Fruit fly (Drosophila melanogaster) whole organism, prepupa: Measurements from ENCODE around the gene DCTN6-p27.

Experiments
- Blimp-1 ChIP-seq: fragments of 200-800 bp; sonication (Bioruptor generic); optimal IDR thresholded peaks from 3 replicates; lab custom pipeline; 2017; ENCODE audit warnings: missing biosample characterization, missing genetic modification characterization, mild to moderate bottlenecking, moderate library complexity, missing genetic modification reagents
- CG10631 ChIP-seq: fragments of 200-800 bp; sonication (Bioruptor generic); optimal IDR thresholded peaks from 2 replicates; lab custom pipeline; 2016; ENCODE audit warnings: missing biosample characterization, missing genetic modification characterization
- CG10669 ChIP-seq: fragments of 200-800 bp; sonication (Bioruptor generic); optimal IDR thresholded peaks from 3 replicates; lab custom pipeline; 2018; ENCODE audit warnings: missing biosample characterization, mild to moderate bottlenecking, missing genetic modification characterization, moderate library complexity
- CG11294 ChIP-seq: fragments of 200-800 bp; sonication (Bioruptor generic); IDR thresholded peaks from 2 replicates; pipeline ENCODE4 v1.3.6; 2022; ENCODE audit warnings: missing biosample characterization, missing genetic modification characterization
- CG11762 ChIP-seq: fragments of 200-800 bp; sonication (Bioruptor generic); optimal IDR thresholded peaks from 3 replicates; lab custom pipeline; 2016; ENCODE audit warnings: missing biosample characterization, missing genetic modification characterization; ENCODE audit not compliant: insufficient read depth
- CG11902 ChIP-seq: fragments of 200-800 bp; sonication (Bioruptor generic); optimal IDR thresholded peaks from 3 replicates; lab custom pipeline; 2016; ENCODE audit warnings: missing biosample characterization, missing genetic modification characterization
- CG15336 ChIP-seq: fragments of 200-800 bp; sonication (Bioruptor generic); IDR thresholded peaks from 2 replicates; pipeline ENCODE4 v1.3.6; 2022; ENCODE audit warnings: missing biosample characterization, missing genetic modification characterization
- CG16779 ChIP-seq: fragments of 200-800 bp; sonication (Bioruptor generic); optimal IDR thresholded peaks from 3 replicates; lab custom pipeline; 2017; ENCODE audit warnings: missing biosample characterization, mild to moderate bottlenecking, missing genetic modification characterization
- CG3032 ChIP-seq: fragments of 200-800 bp; optimal IDR thresholded peaks from 2 replicates; lab custom pipeline; 2019; ENCODE audit warnings: missing biosample characterization, mild to moderate bottlenecking, missing genetic modification characterization, moderate library complexity
- CG31627 ChIP-seq: fragments of 200-800 bp; sonication (Bioruptor generic); optimal IDR thresholded peaks from 3 replicates; lab custom pipeline; 2016; ENCODE audit warnings: missing biosample characterization, missing genetic modification characterization
- CG32006 ChIP-seq: fragments of 200-800 bp; sonication (Bioruptor generic); optimal IDR thresholded peaks from 3 replicates; lab custom pipeline; 2017; ENCODE audit warnings: missing biosample characterization, mild to moderate bottlenecking, missing genetic modification characterization
- CG34406 ChIP-seq: fragments of 200-800 bp; sonication (Bioruptor generic); optimal IDR thresholded peaks from 3 replicates; lab custom pipeline; 2016; ENCODE audit warnings: missing biosample characterization, missing genetic modification characterization
- CG4318 ChIP-seq: fragments of 200-800 bp; sonication (Bioruptor generic); optimal IDR thresholded peaks from 3 replicates; lab custom pipeline; 2017; ENCODE audit warnings: missing biosample characterization, mild to moderate bottlenecking, missing genetic modification characterization
- CG6163 ChIP-seq: fragments of 200-800 bp; sonication (Bioruptor generic); IDR thresholded peaks from 3 replicates; pipeline ENCODE4 v1.3.6; 2022; ENCODE audit warnings: missing biosample characterization, missing genetic modification characterization
- CG6276 ChIP-seq: fragments of 200-800 bp; sonication (Bioruptor generic); optimal IDR thresholded peaks from 2 replicates; lab custom pipeline; 2017; ENCODE audit warnings: missing biosample characterization, mild to moderate bottlenecking, missing genetic modification characterization
- CG6792 ChIP-seq: fragments of 200-800 bp; sonication (Bioruptor generic); optimal IDR thresholded peaks from 3 replicates; lab custom pipeline; 2016; ENCODE audit warnings: missing biosample characterization, missing genetic modification characterization
- CG6808 ChIP-seq: fragments of 200-800 bp; sonication (Bioruptor generic); optimal IDR thresholded peaks from 3 replicates; lab custom pipeline; 2017; ENCODE audit warnings: missing biosample characterization, missing genetic modification characterization, mild to moderate bottlenecking, moderate library complexity, missing genetic modification reagents
- CG6854 ChIP-seq: fragments of 200-800 bp; sonication (Bioruptor generic); optimal IDR thresholded peaks from 2 replicates; lab custom pipeline; 2017; ENCODE audit warnings: missing biosample characterization, mild to moderate bottlenecking, missing genetic modification characterization
- CG7368 ChIP-seq: fragments of 200-800 bp; sonication (Bioruptor generic); optimal IDR thresholded peaks from 3 replicates; lab custom pipeline; 2016; ENCODE audit warnings: missing biosample characterization, missing genetic modification characterization
- CG8119 ChIP-seq: fragments of 200-800 bp; sonication (Bioruptor generic); IDR thresholded peaks from 3 replicates; pipeline ENCODE4 v1.3.6; 2022; ENCODE audit warnings: missing biosample characterization, missing genetic modification characterization
- CG8319 ChIP-seq: fragments of 200-800 bp; sonication (Bioruptor generic); optimal IDR thresholded peaks from 3 replicates; lab custom pipeline; 2016; ENCODE audit warnings: missing biosample characterization, missing genetic modification characterization
- CG8632 ChIP-seq: fragments of 200-800 bp; sonication (Bioruptor generic); optimal IDR thresholded peaks from 3 replicates; lab custom pipeline; 2016; ENCODE audit warnings: missing biosample characterization, missing genetic modification characterization
- CG9139 ChIP-seq: fragments of 200-800 bp; sonication (Bioruptor generic); optimal IDR thresholded peaks from 3 replicates; lab custom pipeline; 2017; ENCODE audit warnings: missing biosample characterization, mild to moderate bottlenecking, missing genetic modification characterization
- Eip78C ChIP-seq: fragments of 200-800 bp; sonication (Bioruptor generic); peaks from one replicate; lab custom pipeline; 2016; ENCODE audit warnings: missing biosample characterization, missing genetic modification characterization
- Eip93F ChIP-seq: fragments of 200-800 bp; sonication (Bioruptor generic); optimal IDR thresholded peaks from 2 replicates; lab custom pipeline; 2016; ENCODE audit warnings: missing biosample characterization, mild to moderate bottlenecking, missing genetic modification characterization
- Ets21C ChIP-seq: fragments of 200-800 bp; sonication (Bioruptor generic); optimal IDR thresholded peaks from 3 replicates; lab custom pipeline; 2016; ENCODE audit warnings: missing biosample characterization, missing genetic modification characterization
- Gug ChIP-seq: fragments of 200-800 bp; sonication (Bioruptor generic); IDR thresholded peaks from 2 replicates; pipeline ENCODE4 v1.3.6; 2022; ENCODE audit warnings: missing biosample characterization, missing genetic modification characterization
- Hr38 ChIP-seq: sonication (Bioruptor generic); optimal IDR thresholded peaks from 2 replicates; lab custom pipeline; 2016; ENCODE audit warnings: missing biosample characterization, missing genetic modification characterization
- Hr4 ChIP-seq: fragments of 200-800 bp; sonication (Bioruptor generic); optimal IDR thresholded peaks from 3 replicates; lab custom pipeline; 2016; ENCODE audit warnings: missing biosample characterization, missing genetic modification characterization
- Met ChIP-seq: fragments of 200-800 bp; sonication (Bioruptor generic); optimal IDR thresholded peaks from 3 replicates; lab custom pipeline; 2016; ENCODE audit warnings: missing biosample characterization, missing genetic modification characterization
- OdsH ChIP-seq: fragments of 200-800 bp; sonication (Bioruptor generic); optimal IDR thresholded peaks from 3 replicates; lab custom pipeline; 2016; ENCODE audit warnings: missing biosample characterization, missing genetic modification characterization
- Smox ChIP-seq: fragments of 200-800 bp; sonication (Bioruptor generic); optimal IDR thresholded peaks from 3 replicates; lab custom pipeline; 2016; ENCODE audit warnings: missing biosample characterization, missing genetic modification characterization
- Sox102F ChIP-seq: fragments of 200-800 bp; sonication (Bioruptor generic); optimal IDR thresholded peaks from 2 replicates; lab custom pipeline; 2016; ENCODE audit warnings: missing biosample characterization, mild to moderate bottlenecking, missing genetic modification characterization
- Sox14 ChIP-seq: fragments of 200-800 bp; sonication (Bioruptor generic); optimal IDR thresholded peaks from 3 replicates; lab custom pipeline; 2016; ENCODE audit warnings: missing biosample characterization, missing genetic modification characterization
- achi ChIP-seq: fragments of 200-800 bp; sonication (Bioruptor generic); optimal IDR thresholded peaks from 3 replicates; lab custom pipeline; 2016; ENCODE audit warnings: missing biosample characterization, missing genetic modification characterization
- acj6 ChIP-seq: fragments of 200-800 bp; sonication (Bioruptor generic); optimal IDR thresholded peaks from 3 replicates; lab custom pipeline; 2016; ENCODE audit warnings: missing biosample characterization, missing genetic modification characterization
- cyc ChIP-seq: fragments of 200-800 bp; sonication (Bioruptor generic); optimal IDR thresholded peaks from 3 replicates; lab custom pipeline; 2016; ENCODE audit warnings: missing biosample characterization, missing genetic modification characterization
- dac ChIP-seq: fragments of 200-800 bp; sonication (Bioruptor generic); optimal IDR thresholded peaks from 2 replicates; lab custom pipeline; 2017; ENCODE audit warnings: missing biosample characterization, mild to moderate bottlenecking, missing genetic modification characterization
- eg ChIP-seq: fragments of 200-800 bp; sonication (Bioruptor generic); IDR thresholded peaks from 3 replicates; pipeline ENCODE4 v1.3.6; 2022; ENCODE audit warnings: missing biosample characterization, missing genetic modification characterization
- esn ChIP-seq: fragments of 200-800 bp; sonication (Bioruptor generic); optimal IDR thresholded peaks from 2 replicates; lab custom pipeline; 2016; ENCODE audit warnings: missing biosample characterization, mild to moderate bottlenecking, missing genetic modification characterization, moderate library complexity
- fd59A ChIP-seq: fragments of 200-800 bp; sonication (Bioruptor generic); optimal IDR thresholded peaks from 2 replicates; lab custom pipeline; 2017; ENCODE audit warnings: missing biosample characterization, mild to moderate bottlenecking, missing genetic modification characterization, missing genetic modification reagents
- fd85E ChIP-seq: fragments of 200-800 bp; sonication (Bioruptor generic); optimal IDR thresholded peaks from 3 replicates; lab custom pipeline; 2016; ENCODE audit warnings: missing biosample characterization, missing genetic modification characterization
- fkh ChIP-seq: fragments of 200-800 bp; sonication (Bioruptor generic); optimal IDR thresholded peaks from 3 replicates; lab custom pipeline; 2017; ENCODE audit warnings: missing biosample characterization, mild to moderate bottlenecking, missing genetic modification characterization, moderate library complexity
- lz ChIP-seq: fragments of 200-800 bp; sonication (Bioruptor generic); optimal IDR thresholded peaks from 3 replicates; lab custom pipeline; 2016; ENCODE audit warnings: missing biosample characterization, missing genetic modification characterization
- net ChIP-seq: fragments of 200-800 bp; sonication (Bioruptor generic); optimal IDR thresholded peaks from 3 replicates; lab custom pipeline; 2016; ENCODE audit warnings: missing biosample characterization, missing genetic modification characterization
- pdm3 ChIP-seq: fragments of 200-800 bp; sonication (Bioruptor generic); optimal IDR thresholded peaks from 3 replicates; lab custom pipeline; 2016; ENCODE audit warnings: missing biosample characterization, missing genetic modification characterization
- salr ChIP-seq, 2 experiments: fragments of 200-800 bp; sonication (Bioruptor generic); optimal IDR thresholded peaks; 3 replicates each; lab custom pipeline; 2016 to 2018; ENCODE audit warnings: missing biosample characterization in 2 of 2, missing genetic modification characterization in 2 of 2, mild to moderate bottlenecking in 1 of 2
- spab ChIP-seq: fragments of 200-800 bp; sonication (Bioruptor generic); optimal IDR thresholded peaks from 2 replicates; lab custom pipeline; 2017; ENCODE audit warnings: missing biosample characterization, mild to moderate bottlenecking, missing genetic modification characterization, missing genetic modification reagents
- ss ChIP-seq, 2 experiments: fragments of 200-800 bp; sonication (Bioruptor generic); optimal IDR thresholded peaks; 2 replicates in 1 of 2; 3 replicates in 1 of 2; lab custom pipeline; 2017 to 2018; ENCODE audit warnings: mild to moderate bottlenecking in 2 of 2, missing biosample characterization in 2 of 2, missing genetic modification characterization in 2 of 2, moderate library complexity in 1 of 2
- svp ChIP-seq: fragments of 200-800 bp; sonication (Bioruptor generic); peaks from one replicate; lab custom pipeline; 2016; ENCODE audit warnings: missing biosample characterization, missing genetic modification characterization
- topi ChIP-seq: fragments of 200-800 bp; sonication (Bioruptor generic); optimal IDR thresholded peaks from 3 replicates; lab custom pipeline; 2016; ENCODE audit warnings: missing biosample characterization, missing genetic modification characterization

DCTN6-p27 gene

DNA sequence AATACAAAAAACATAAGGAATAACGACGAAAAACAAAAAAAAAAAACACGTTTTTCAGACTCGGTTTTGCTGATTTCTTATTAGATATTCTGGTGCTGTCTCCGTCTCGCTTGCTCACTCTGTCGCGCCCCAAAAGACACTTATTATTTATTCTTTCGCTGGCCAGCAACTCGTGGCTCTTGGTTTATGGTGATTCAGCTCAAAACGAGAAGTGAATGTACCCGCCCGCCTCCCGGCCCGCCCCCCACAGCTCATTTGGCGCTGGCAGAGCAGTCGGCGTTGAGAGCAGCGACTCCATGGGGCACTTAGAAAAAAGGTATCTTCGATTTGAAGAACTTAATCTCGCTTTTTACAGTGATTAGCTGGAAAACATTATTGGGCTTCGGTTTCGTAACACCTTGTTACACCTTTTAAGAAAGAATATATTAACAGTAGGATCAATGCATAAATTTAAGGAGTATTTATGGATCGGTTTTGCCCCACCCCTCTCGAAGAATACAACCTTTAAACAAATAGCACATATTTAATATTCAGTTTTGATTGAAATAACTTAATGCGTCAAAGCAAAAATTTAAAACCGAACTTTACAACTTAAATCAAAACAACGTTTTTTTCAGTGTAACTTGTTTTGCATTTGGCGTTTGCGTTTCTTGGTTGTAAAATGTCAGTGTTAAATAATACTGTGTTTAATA lies 9.5 kb downstream of the DCTN6-p27 start:
- TF ChIP-seq Smox (GFP tag; lab: Kevin White, UChicago) (peak; percentile 91), Met (GFP tag; lab: Kevin White, UChicago) (peak; percentile 93), CG11762 (GFP tag; lab: Kevin White, UChicago) (peak; percentile 73), CG8319 (GFP tag; lab: Kevin White, UChicago) (peak; percentile 67), CG3032 (tag; lab: Kevin White, UChicago) (peak; percentile 76), svp (peak; percentile 96), salr (GFP tag; optimal IDR thresholded peaks at IDR 0.05; lab: Kevin White, UChicago) (peak; percentile 23 to 93), CG6163 (GFP tag; lab: Robert Waterston, UW) (peak; percentile 59), CG8632 (GFP tag; lab: Kevin White, UChicago) (peak; percentile 81), Ets21C (GFP tag; lab: Kevin White, UChicago) (peak; percentile 89), CG4318 (peak; percentile 90), Sox14 (GFP tag; lab: Kevin White, UChicago) (peak; percentile 93), CG6792 (peak; percentile 82), lz (peak; percentile 92), Eip93F (peak; percentile 78), CG10669 (peak; percentile 74), CG16779 (peak; percentile 63), CG32006 (GFP tag; lab: Kevin White, UChicago) (peak; percentile 95), fd59A (peak; percentile 73), OdsH (GFP tag; lab: Kevin White, UChicago) (peak; percentile 87), Blimp-1 (GFP tag; lab: Kevin White, UChicago) (peak; percentile 78), cyc (GFP tag; lab: Kevin White, UChicago) (peak; percentile 91), CG11902 (GFP tag; lab: Kevin White, UChicago) (peak; percentile 55), ss (GFP tag; optimal IDR thresholded peaks at IDR 0.05; lab: Kevin White, UChicago) (peak; percentile 17 to 54), pdm3 (GFP tag; lab: Kevin White, UChicago) (peak; percentile 86), Eip78C (GFP tag; lab: Kevin White, UChicago) (peak; percentile 97), CG6808 (GFP tag; lab: Kevin White, UChicago) (peak; percentile 77), eg (peak; percentile 78), topi (GFP tag; lab: Kevin White, UChicago) (peak; percentile 94), fkh (GFP tag; lab: Kevin White, UChicago) (no peak), CG15336 (peak; percentile 79), net (GFP tag; lab: Kevin White, UChicago) (peak; percentile 88), Hr38 (no peak), achi (GFP tag; lab: Kevin White, UChicago) (peak; percentile 87), Gug (GFP tag; lab: Robert Waterston, UW) (peak; percentile 74), CG31627 (GFP tag; lab: Kevin White, UChicago) (peak; percentile 92), CG6854 (GFP tag; lab: Kevin White, UChicago) (peak; percentile 54), spab (peak; percentile 67), CG11294 (GFP tag; lab: Robert Waterston, UW) (peak; percentile 39; the same call in 1 of the 2 replicates), CG34406 (peak; percentile 86), Hr4 (GFP tag; lab: Kevin White, UChicago) (peak; percentile 90), acj6 (GFP tag; lab: Kevin White, UChicago) (peak; percentile 89), esn (GFP tag; lab: Kevin White, UChicago) (peak; percentile 93), dac (GFP tag; lab: Kevin White, UChicago) (peak; percentile 75), CG10631 (GFP tag; lab: Kevin White, UChicago) (peak; percentile 87), fd85E (GFP tag; lab: Kevin White, UChicago) (peak; percentile 32), CG9139 (GFP tag; lab: Kevin White, UChicago) (no peak), CG7368 (GFP tag; lab: Kevin White, UChicago) (peak; percentile 55), Sox102F (GFP tag; lab: Kevin White, UChicago) (peak; percentile 92), CG8119 (GFP tag; lab: Robert Waterston, UW) (peak; percentile 87), CG6276 (peak; percentile 91)
